Fruit fly (Drosophila melanogaster): ENCODE measurements around the gene zetaCOP.

The zetaCOP gene

dm6 chr3L:16640509-16641068 lies 32.8 kb downstream of the zetaCOP start:
- TF ChIP-seq noc (tag; optimal IDR thresholded peaks at IDR 0.05) = no peak

- no peak for TF ChIP-seq noc (tag; optimal IDR thresholded peaks at IDR 0.05)
Measured at dm6 chr3L:16638639-16639388, 34.5 kb downstream of the zetaCOP start.

- peak; percentile 65 for TF ChIP-seq noc (tag; optimal IDR thresholded peaks at IDR 0.05)
Measured at dm6 chr3L:16635566-16636210, 37.7 kb downstream of the zetaCOP start.

- TF ChIP-seq noc (tag; optimal IDR thresholded peaks at IDR 0.05) = no peak
Measured at dm6 chr3L:16634529-16634928, 38.8 kb downstream of the zetaCOP start.

- TF ChIP-seq noc (tag; optimal IDR thresholded peaks at IDR 0.05) = no peak
Measured at dm6 chr3L:16634091-16634490, 39.3 kb downstream of the zetaCOP start.

dm6 chr3L:16631844-16632537 lies 41.4 kb downstream of the zetaCOP start:
- no peak for TF ChIP-seq noc (tag; optimal IDR thresholded peaks at IDR 0.05)

dm6 chr3L:16629793-16630192 lies 43.6 kb downstream of the zetaCOP start:
- TF ChIP-seq noc (tag; optimal IDR thresholded peaks at IDR 0.05) = no peak

- TF ChIP-seq noc (tag; optimal IDR thresholded peaks at IDR 0.05) = no peak
Measured at dm6 chr3L:16626199-16626598, 47.2 kb downstream of the zetaCOP start.
